Worm (Caenorhabditis elegans) whole organism, L4 larva: ENCODE data around the gene ppt-1.

Experiments
- D1046.2 ChIP-seq: fragments of 200-800 bp; sonication (Bioruptor generic); IDR thresholded peaks from 2 replicates; pipeline ENCODE4 v1.3.6; 2022; ENCODE audit warnings: missing genetic modification characterization, missing compliant biosample characterization
- F10B5.3 ChIP-seq: sonication (generic microtip); optimal IDR thresholded peaks from 2 replicates; lab custom pipeline; 2016; ENCODE audit warnings: mild to moderate bottlenecking, missing genetic modification characterization, missing compliant biosample characterization
- F26F4.8 ChIP-seq: fragments of 200-800 bp; sonication (Bioruptor generic); conservative IDR thresholded peaks from 2 replicates; pipeline ENCODE4 v1.3.6; 2022; ENCODE audit warnings: missing genetic modification characterization, missing compliant biosample characterization
- F44E2.7 ChIP-seq: fragments of 200-800 bp; sonication (Bioruptor generic); IDR thresholded peaks from 2 replicates; pipeline ENCODE4 v2.1.2; 2022; ENCODE audit warnings: missing genetic modification characterization, missing compliant biosample characterization
- T20F7.1 ChIP-seq: fragments of 200-800 bp; sonication (Bioruptor generic); optimal IDR thresholded peaks from 2 replicates; lab custom pipeline; 2018; ENCODE audit warnings: mild to moderate bottlenecking, missing genetic modification characterization, missing compliant biosample characterization
- T26A8.4 ChIP-seq: fragments of 200-800 bp; sonication (Bioruptor generic); IDR thresholded peaks from 2 replicates; pipeline ENCODE4 v1.3.6; 2022; ENCODE audit warnings: missing genetic modification characterization, missing compliant biosample characterization
- Y48G9A.11 ChIP-seq: fragments of 200-800 bp; sonication (Bioruptor generic); IDR thresholded peaks from 2 replicates; pipeline ENCODE4 v1.3.6; 2022; ENCODE audit warnings: missing genetic modification reagents, missing genetic modification characterization, missing compliant biosample characterization
- Y5F2A.4 ChIP-seq: fragments of 200-800 bp; sonication (Bioruptor generic); optimal IDR thresholded peaks from 2 replicates; lab custom pipeline; 2018; ENCODE audit warnings: mild to moderate bottlenecking, missing genetic modification characterization, missing compliant biosample characterization
- Y75B8A.6 ChIP-seq: fragments of 200-800 bp; sonication (Bioruptor generic); IDR thresholded peaks from 2 replicates; pipeline ENCODE4 v1.3.6; 2022; ENCODE audit warnings: missing genetic modification reagents, missing genetic modification characterization, missing compliant biosample characterization
- ZK546.5 ChIP-seq, 2 experiments: sonication (generic microtip); optimal IDR thresholded peaks; 2 replicates each; lab custom pipeline; 2017; ENCODE audit warnings: missing biosample characterization in 2 of 2, missing genetic modification characterization in 2 of 2
- aly-2 ChIP-seq: sonication (generic microtip); optimal IDR thresholded peaks from 2 replicates; lab custom pipeline; 2018; ENCODE audit warnings: missing biosample characterization, missing genetic modification characterization
- ceh-20 ChIP-seq: fragments of 200-800 bp; sonication (Bioruptor generic); IDR thresholded peaks from 2 replicates; pipeline ENCODE4 v1.3.6; 2022; ENCODE audit warnings: missing genetic modification reagents, missing genetic modification characterization, missing compliant biosample characterization
- ceh-32 ChIP-seq: sonication (generic microtip); optimal IDR thresholded peaks from 2 replicates; lab custom pipeline; 2016; ENCODE audit warnings: mild to moderate bottlenecking, missing genetic modification characterization, missing compliant biosample characterization; ENCODE audit not compliant: poor library complexity
- ceh-44 ChIP-seq: fragments of 200-800 bp; sonication (Bioruptor generic); IDR thresholded peaks from 2 replicates; pipeline ENCODE4 v1.3.6; 2022; ENCODE audit warnings: missing genetic modification reagents, missing genetic modification characterization, missing compliant biosample characterization
- ceh-62 ChIP-seq: sonication (generic microtip); optimal IDR thresholded peaks from 2 replicates; lab custom pipeline; 2017; ENCODE audit warnings: missing biosample characterization, missing genetic modification characterization
- ces-1 ChIP-seq: fragments of 150-350 bp; sonication (generic microtip); optimal IDR thresholded peaks from 4 replicates; lab custom pipeline; 2014; ENCODE audit warnings: missing biosample characterization, missing genetic modification reagents, missing genetic modification characterization
- cey-2 ChIP-seq: sonication (generic microtip); optimal IDR thresholded peaks from 3 replicates; lab custom pipeline; 2017; ENCODE audit warnings: missing genetic modification characterization, mild to moderate bottlenecking, missing compliant biosample characterization, antibody characterized with exemption, borderline replicate concordance; ENCODE audit not compliant: insufficient read depth
- daf-16 ChIP-seq, 3 experiments: sonication (generic microtip); optimal IDR thresholded peaks; 2 replicates each; lab custom pipeline; 2016 to 2017; ENCODE audit warnings: missing genetic modification characterization in 3 of 3, missing genetic modification reagents in 3 of 3, mild to moderate bottlenecking in 2 of 3, missing compliant biosample characterization in 2 of 3, missing biosample characterization in 1 of 3, moderate library complexity in 1 of 3
- dpl-1 ChIP-seq: fragments of 150-350 bp; optimal IDR thresholded peaks from 2 replicates; lab custom pipeline; 2014; ENCODE audit warnings: missing biosample characterization, missing genetic modification reagents, missing genetic modification characterization
- duxl-1 ChIP-seq: sonication (generic microtip); optimal IDR thresholded peaks from 2 replicates; lab custom pipeline; 2016; ENCODE audit warnings: mild to moderate bottlenecking, missing genetic modification characterization, moderate library complexity, missing compliant biosample characterization; ENCODE audit not compliant: poor library complexity
- gei-8 ChIP-seq: fragments of 200-800 bp; sonication (Bioruptor generic); optimal IDR thresholded peaks from 2 replicates; lab custom pipeline; 2018; ENCODE audit warnings: mild to moderate bottlenecking, missing genetic modification characterization, missing compliant biosample characterization
- hmg-1.1 ChIP-seq: fragments of 200-800 bp; sonication (Bioruptor generic); IDR thresholded peaks from 2 replicates; pipeline ENCODE4 v1.3.6; 2022; ENCODE audit warnings: missing genetic modification reagents, missing genetic modification characterization, missing compliant biosample characterization
- jun-1 ChIP-seq: fragments of 150-350 bp; optimal IDR thresholded peaks from 2 replicates; lab custom pipeline; 2014; ENCODE audit warnings: missing biosample characterization, missing genetic modification reagents, missing genetic modification characterization
- lin-1 ChIP-seq: fragments of 200-800 bp; sonication (Bioruptor generic); IDR thresholded peaks from 2 replicates; pipeline ENCODE4 v1.3.6; 2022; ENCODE audit warnings: missing genetic modification reagents, missing genetic modification characterization, missing compliant biosample characterization
- lin-38 ChIP-seq: fragments of 200-800 bp; sonication (Bioruptor generic); IDR thresholded peaks from 2 replicates; pipeline ENCODE4 v1.3.6; 2022; ENCODE audit warnings: missing genetic modification reagents, missing genetic modification characterization, missing compliant biosample characterization
- mes-2 ChIP-seq: sonication (generic microtip); optimal IDR thresholded peaks from 2 replicates; lab custom pipeline; 2016; ENCODE audit warnings: missing genotype, mild to moderate bottlenecking, missing genetic modification characterization, missing compliant biosample characterization; ENCODE audit not compliant: poor library complexity, severe bottlenecking
- nhr-102 ChIP-seq: sonication (generic microtip); optimal IDR thresholded peaks from 2 replicates; lab custom pipeline; 2016; ENCODE audit warnings: mild to moderate bottlenecking, missing genetic modification characterization, moderate library complexity, missing compliant biosample characterization
- nhr-237 ChIP-seq: sonication (generic microtip); optimal IDR thresholded peaks from 2 replicates; lab custom pipeline; 2017; ENCODE audit warnings: missing biosample characterization, missing genetic modification characterization
- nhr-48 ChIP-seq: sonication (generic microtip); optimal IDR thresholded peaks from 2 replicates; lab custom pipeline; 2016; ENCODE audit warnings: mild to moderate bottlenecking, missing genetic modification characterization, missing compliant biosample characterization
- nhr-77 ChIP-seq: fragments of 150-350 bp; optimal IDR thresholded peaks from 2 replicates; lab custom pipeline; 2014; ENCODE audit warnings: missing biosample characterization, missing genetic modification characterization
- pha-4 ChIP-seq, 2 experiments: fragments of 150-350 bp in 1 of 2; fragments of 200-800 bp in 1 of 2; sonication (Bioruptor generic) in 1 of 2; IDR thresholded peaks in 1 of 2; optimal IDR thresholded peaks in 1 of 2; 2 replicates each; pipeline versions ENCODE4 v1.3.6 to Lab custom; 2014 to 2022; ENCODE audit warnings: missing genetic modification characterization in 2 of 2, missing genetic modification reagents in 2 of 2, missing biosample characterization in 1 of 2, missing compliant biosample characterization in 1 of 2
- set-16 ChIP-seq: fragments of 200-800 bp; sonication (Bioruptor generic); IDR thresholded peaks from 2 replicates; pipeline ENCODE4 v1.3.6; 2022; ENCODE audit warnings: missing genetic modification reagents, missing genetic modification characterization, missing compliant biosample characterization
- skn-1 ChIP-seq: fragments of 150-350 bp; optimal IDR thresholded peaks from 2 replicates; lab custom pipeline; 2014; ENCODE audit warnings: missing biosample characterization, missing genetic modification characterization
- snpc-1.2 ChIP-seq: fragments of 200-800 bp; sonication (Bioruptor generic); IDR thresholded peaks from 2 replicates; pipeline ENCODE4 v1.3.6; 2022; ENCODE audit warnings: missing genetic modification reagents, missing genetic modification characterization, missing compliant biosample characterization
- spr-1 ChIP-seq: sonication (generic microtip); optimal IDR thresholded peaks from 2 replicates; lab custom pipeline; 2016; ENCODE audit warnings: mild to moderate bottlenecking, missing genetic modification characterization, missing compliant biosample characterization
- tra-1 ChIP-seq: fragments of 200-800 bp; sonication (Bioruptor generic); IDR thresholded peaks from 2 replicates; pipeline ENCODE4 v1.3.6; 2022; ENCODE audit warnings: missing genetic modification reagents, missing genetic modification characterization, missing compliant biosample characterization
- unc-130 ChIP-seq: sonication (generic microtip); optimal IDR thresholded peaks from 2 replicates; lab custom pipeline; 2016; ENCODE audit warnings: missing genetic modification reagents, missing genetic modification characterization, missing compliant biosample characterization
- zip-11 ChIP-seq: fragments of 200-800 bp; sonication (Bioruptor generic); IDR thresholded peaks from 2 replicates; pipeline ENCODE4 v1.3.6; 2022; ENCODE audit warnings: missing genetic modification characterization, missing compliant biosample characterization

Gene ppt-1

ce11 chrV:6626244-6626643, at the start of gene ppt-1:
TSS of gene ppt-1 (minus strand) at chrV:6626344.
- TF ChIP-seq nhr-102 (tag; lab: Kevin White, UChicago) (no peak), D1046.2 (GFP tag; lab: Robert Waterston, UW) (no peak), F10B5.3 (tag; lab: Kevin White, UChicago) (no peak), nhr-237 (no peak), T20F7.1 (GFP tag; lab: Kevin White, UChicago) (no peak)

- TF ChIP-seq daf-16 (GFP tag; optimal IDR thresholded peaks at IDR 0.05; lab: Kevin White, UChicago) (no peak), daf-16 (tag; optimal IDR thresholded peaks at IDR 0.05; lab: Kevin White, UChicago) (peak; percentile 24), cey-2 (no peak), ces-1 (GFP tag; lab: Kevin White, UChicago) (no peak), Y75B8A.6 (GFP tag; lab: Robert Waterston, UW) (no peak), mes-2 (tag; lab: Kevin White, UChicago) (no peak), hmg-1.1 (no peak), tra-1 (no peak), Y5F2A.4 (GFP tag; lab: Kevin White, UChicago) (no peak), jun-1 (tag; lab: Kevin White, UChicago) (no peak)
Observed at ce11 chrV:6673967-6674366, 47.8 kb upstream of the ppt-1 start, which contains the start of gene cest-31. TSS of gene cest-31 (plus strand) at chrV:6674267.

ce11 chrV:6669520-6669919, 43.4 kb upstream of the ppt-1 start, which contains the start of gene cest-28:
TSS of gene cest-28 (plus strand) at chrV:6669820.
- TF ChIP-seq T26A8.4 (GFP tag; lab: Robert Waterston, UW): no peak
- no peak for TF ChIP-seq lin-38 (GFP tag; lab: Robert Waterston, UW)
- no peak for TF ChIP-seq lin-1 (GFP tag; lab: Robert Waterston, UW)
- no peak for TF ChIP-seq unc-130 (GFP tag; lab: Kevin White, UChicago)
- TF ChIP-seq zip-11: no peak
- no peak for TF ChIP-seq snpc-1.2 (GFP tag; lab: Robert Waterston, UW)
- no peak for TF ChIP-seq ceh-62
- no peak for TF ChIP-seq dpl-1 (GFP tag; lab: Kevin White, UChicago)
- no peak for TF ChIP-seq Y48G9A.11
- TF ChIP-seq, all 104 proteins: peak for 0

DNA sequence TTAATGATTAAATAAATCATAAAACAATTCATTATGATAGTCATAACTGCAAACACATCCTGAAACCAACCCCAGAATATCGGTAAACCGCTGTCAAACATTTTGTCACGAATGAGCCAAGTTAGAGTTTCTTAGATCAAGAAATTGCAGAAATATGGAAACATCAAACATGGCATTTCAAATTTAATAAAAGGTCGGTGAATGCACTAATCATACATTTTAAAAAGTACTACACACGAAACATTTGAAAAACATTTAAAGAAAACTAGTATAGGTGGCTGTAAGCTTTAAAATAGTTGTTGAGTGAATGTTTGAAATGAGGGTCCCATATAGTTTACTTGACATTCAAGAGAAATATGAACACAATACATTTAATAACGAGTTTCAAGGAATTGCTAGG, 42.6 kb upstream of the ppt-1 start, which contains the start of gene str-180:
str-180 (minus strand) TSS at position 101 of the 400 bp plus-strand sequence.
- TF ChIP-seq ceh-32 (tag; lab: Kevin White, UChicago) (no peak), dpl-1 (GFP tag; lab: Kevin White, UChicago) (no peak), ceh-20 (GFP tag; lab: Robert Waterston, UW) (no peak), pha-4 (GFP tag; IDR thresholded peaks at IDR 0.05; lab: Robert Waterston, UW) (no peak), pha-4 (tag; optimal IDR thresholded peaks at IDR 0.05; lab: Kevin White, UChicago) (no peak), aly-2 (tag; lab: Kevin White, UChicago) (no peak), ceh-44 (no peak), F44E2.7 (GFP tag; lab: Robert Waterston, UW) (no peak), ZK546.5 (tag; optimal IDR thresholded peaks at IDR 0.05; lab: Kevin White, UChicago) (no peak), lin-1 (GFP tag; lab: Robert Waterston, UW) (no peak), F26F4.8 (GFP tag; lab: Robert Waterston, UW) (no peak), nhr-48 (tag; lab: Kevin White, UChicago) (no peak), skn-1 (no peak), nhr-77 (tag; lab: Kevin White, UChicago) (no peak), duxl-1 (tag; lab: Kevin White, UChicago) (no peak), spr-1 (tag; lab: Kevin White, UChicago) (no peak), gei-8 (no peak), set-16 (no peak)
